Fruit fly (Drosophila melanogaster) Kc167 (cell line): ENCODE measurements around the gene PGS1.

Source experiments
- Myc ChIP-seq: fragments of >200 bp; optimal IDR thresholded peaks from 2 replicates; lab custom pipeline; 2017; ENCODE audit warnings: missing external identifiers
- Sin3A ChIP-seq: fragments of >200 bp; optimal IDR thresholded peaks from 2 replicates; lab custom pipeline; 2018; ENCODE audit warnings: missing external identifiers
- h ChIP-seq: fragments of >200 bp; optimal IDR thresholded peaks from 3 replicates; lab custom pipeline; 2018; ENCODE audit warnings: missing external identifiers
- insv ChIP-seq: fragments of >200 bp; optimal IDR thresholded peaks from 3 replicates; lab custom pipeline; 2018; ENCODE audit warnings: missing external identifiers
- psq ChIP-seq: fragments of >200 bp; optimal IDR thresholded peaks from 2 replicates; lab custom pipeline; 2017; ENCODE audit warnings: missing external identifiers
- ttk ChIP-seq: sonication (Bioruptor generic); optimal IDR thresholded peaks from 2 replicates; lab custom pipeline; 2017; ENCODE audit warnings: missing external identifiers

Gene PGS1

DNA sequence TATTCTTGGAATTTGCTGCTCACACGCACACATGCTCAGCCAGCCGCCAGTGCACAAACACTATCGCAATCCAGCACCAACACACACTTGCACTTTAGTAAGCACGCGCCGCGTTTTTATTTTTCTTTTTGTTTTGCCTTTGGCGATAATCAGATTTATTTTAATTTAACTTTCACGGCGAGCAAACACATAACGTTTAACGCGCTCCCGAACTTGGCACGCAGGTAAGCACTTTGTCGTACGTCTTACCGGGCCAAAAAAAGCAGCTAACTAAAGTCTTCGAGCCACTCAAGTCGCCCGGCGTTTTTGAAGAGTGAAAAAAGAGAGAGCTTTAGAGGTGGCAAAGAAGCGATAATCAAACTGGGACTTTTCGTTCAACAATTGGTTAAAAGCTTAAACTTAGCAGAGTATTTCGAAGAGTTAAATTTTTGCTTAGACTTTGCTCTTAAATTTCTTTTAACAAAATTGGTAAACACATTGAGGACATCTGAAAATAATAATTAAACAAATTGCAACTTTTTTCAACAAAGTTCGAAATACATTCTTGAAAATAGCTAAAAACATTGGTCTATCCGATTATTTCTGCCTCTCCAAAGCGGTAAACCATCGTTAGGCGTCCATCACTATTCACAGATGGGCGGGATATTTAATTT lies 2.4 kb downstream of the PGS1 start, which contains the start of gene Mekk1:
Gene Mekk1, minus strand, starts transcription at position 325 of the 653 bp plus-strand sequence.
- no peak for TF ChIP-seq psq (lab: Kevin White, UChicago)
- no peak for TF ChIP-seq insv (lab: Kevin White, UChicago)
- TF ChIP-seq Myc (lab: Kevin White, UChicago) = no peak
- no peak for TF ChIP-seq ttk (lab: Kevin White, UChicago)
- TF ChIP-seq Sin3A (lab: Kevin White, UChicago) = no peak
- no peak for TF ChIP-seq h (lab: Kevin White, UChicago)

DNA sequence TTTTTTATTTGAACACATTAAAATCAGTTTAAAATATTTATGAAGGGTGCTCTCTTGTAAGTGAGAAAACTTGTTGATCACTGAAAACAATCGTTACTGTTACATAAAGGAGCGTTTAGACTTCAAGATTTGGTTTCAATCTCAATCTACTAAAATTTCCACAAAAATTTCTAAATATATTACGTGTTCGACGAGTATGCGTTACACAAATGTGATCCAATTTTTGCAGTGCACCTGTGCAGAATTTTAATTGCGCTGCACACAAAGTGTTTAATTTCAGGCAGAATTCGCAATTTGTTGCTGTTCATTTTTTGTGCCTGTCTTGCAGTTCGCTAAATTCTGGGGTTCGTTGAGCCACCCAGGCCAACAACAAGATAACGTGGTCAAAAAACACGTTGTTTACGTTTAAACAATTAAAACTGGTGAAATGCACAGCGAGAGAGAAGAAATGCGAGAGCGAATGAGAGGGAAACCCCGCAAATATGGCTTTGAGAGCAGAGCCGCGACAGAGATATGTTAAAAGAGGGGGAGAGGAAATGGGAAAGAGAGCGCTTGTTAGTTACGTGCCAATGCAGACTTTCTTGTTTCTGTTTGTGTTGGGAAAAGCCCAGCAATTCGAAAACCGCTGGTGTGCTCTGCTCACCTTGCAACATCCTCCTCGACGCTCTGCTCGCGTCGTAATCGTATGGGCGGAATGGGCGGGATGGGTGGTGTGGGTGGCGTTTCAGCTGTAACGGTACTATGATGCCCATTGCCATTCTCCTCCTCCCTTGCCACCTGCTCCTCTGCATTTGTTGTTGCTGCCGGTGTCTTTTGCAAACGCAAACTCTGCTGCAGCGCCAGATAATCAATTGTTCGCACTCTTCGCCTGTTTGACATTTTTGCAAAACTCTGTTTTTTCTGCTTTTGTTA lies 3.2 kb downstream of the PGS1 start:
- TF ChIP-seq h (lab: Kevin White, UChicago) = no peak
- no peak for TF ChIP-seq Myc (lab: Kevin White, UChicago)
- TF ChIP-seq Sin3A (lab: Kevin White, UChicago) = no peak
- TF ChIP-seq insv (lab: Kevin White, UChicago) = no peak
- no peak for TF ChIP-seq ttk (lab: Kevin White, UChicago)
- no peak for TF ChIP-seq psq (lab: Kevin White, UChicago)

DNA sequence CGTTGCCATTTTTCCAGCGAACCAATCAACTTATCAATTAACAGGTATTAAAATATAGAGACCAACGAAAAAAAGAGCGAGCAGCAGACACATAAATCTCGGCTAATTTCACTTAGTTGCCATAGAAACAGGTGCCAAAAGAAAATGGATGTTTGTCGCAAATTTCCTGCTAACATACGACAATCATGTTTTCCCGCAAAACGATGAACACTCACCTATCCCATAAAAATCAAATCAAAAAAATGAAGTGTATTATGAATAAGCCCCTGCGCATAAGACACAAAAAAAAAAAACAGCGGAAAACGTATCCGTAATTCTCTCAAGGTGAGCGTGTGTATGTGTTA lies 4.0 kb downstream of the PGS1 start:
- TF ChIP-seq Myc (lab: Kevin White, UChicago) = no peak
- no peak for TF ChIP-seq insv (lab: Kevin White, UChicago)
- no peak for TF ChIP-seq psq (lab: Kevin White, UChicago)

DNA sequence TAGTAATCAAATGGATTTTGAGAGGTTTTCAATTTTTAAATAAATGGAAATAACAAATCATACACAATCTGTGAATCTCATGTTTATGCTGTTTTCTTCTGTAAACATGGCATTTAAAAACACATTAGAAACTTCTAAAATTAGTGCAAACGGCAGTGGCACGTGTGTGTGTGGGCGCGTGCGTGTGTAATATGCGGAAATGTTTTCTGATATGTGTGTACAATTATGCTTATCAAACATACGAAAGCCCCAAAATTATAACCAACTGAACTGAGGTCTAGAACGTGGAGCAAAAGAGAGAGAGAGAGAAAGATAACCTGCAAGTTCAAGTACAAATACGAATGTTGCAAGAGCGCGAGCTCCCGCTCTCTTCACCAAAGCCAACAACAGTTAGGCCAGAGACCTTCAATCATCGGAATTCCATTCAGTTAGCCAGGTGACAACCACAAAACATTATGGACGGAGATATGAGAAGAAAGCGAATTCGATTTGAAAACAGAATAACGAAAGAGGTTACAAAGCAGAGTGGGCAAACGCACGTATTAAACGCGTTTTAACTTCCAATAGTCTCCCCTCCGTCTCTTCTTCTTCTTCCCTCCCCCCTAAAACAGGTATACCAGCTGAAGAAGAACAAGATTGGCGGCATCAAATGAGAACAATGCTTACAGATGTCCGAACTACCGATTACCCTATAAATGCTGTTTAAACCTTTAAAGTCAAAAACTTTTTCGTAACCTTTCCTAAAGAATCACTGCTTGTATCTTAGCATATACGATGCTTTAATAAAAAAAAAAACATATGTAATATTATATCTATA lies 4.6 kb downstream of the PGS1 start:
- TF ChIP-seq ttk (lab: Kevin White, UChicago) = no peak
- TF ChIP-seq h (lab: Kevin White, UChicago) = no peak
- no peak for TF ChIP-seq psq (lab: Kevin White, UChicago)
- no peak for TF ChIP-seq Myc (lab: Kevin White, UChicago)
- no peak for TF ChIP-seq insv (lab: Kevin White, UChicago)
- no peak for TF ChIP-seq Sin3A (lab: Kevin White, UChicago)

DNA sequence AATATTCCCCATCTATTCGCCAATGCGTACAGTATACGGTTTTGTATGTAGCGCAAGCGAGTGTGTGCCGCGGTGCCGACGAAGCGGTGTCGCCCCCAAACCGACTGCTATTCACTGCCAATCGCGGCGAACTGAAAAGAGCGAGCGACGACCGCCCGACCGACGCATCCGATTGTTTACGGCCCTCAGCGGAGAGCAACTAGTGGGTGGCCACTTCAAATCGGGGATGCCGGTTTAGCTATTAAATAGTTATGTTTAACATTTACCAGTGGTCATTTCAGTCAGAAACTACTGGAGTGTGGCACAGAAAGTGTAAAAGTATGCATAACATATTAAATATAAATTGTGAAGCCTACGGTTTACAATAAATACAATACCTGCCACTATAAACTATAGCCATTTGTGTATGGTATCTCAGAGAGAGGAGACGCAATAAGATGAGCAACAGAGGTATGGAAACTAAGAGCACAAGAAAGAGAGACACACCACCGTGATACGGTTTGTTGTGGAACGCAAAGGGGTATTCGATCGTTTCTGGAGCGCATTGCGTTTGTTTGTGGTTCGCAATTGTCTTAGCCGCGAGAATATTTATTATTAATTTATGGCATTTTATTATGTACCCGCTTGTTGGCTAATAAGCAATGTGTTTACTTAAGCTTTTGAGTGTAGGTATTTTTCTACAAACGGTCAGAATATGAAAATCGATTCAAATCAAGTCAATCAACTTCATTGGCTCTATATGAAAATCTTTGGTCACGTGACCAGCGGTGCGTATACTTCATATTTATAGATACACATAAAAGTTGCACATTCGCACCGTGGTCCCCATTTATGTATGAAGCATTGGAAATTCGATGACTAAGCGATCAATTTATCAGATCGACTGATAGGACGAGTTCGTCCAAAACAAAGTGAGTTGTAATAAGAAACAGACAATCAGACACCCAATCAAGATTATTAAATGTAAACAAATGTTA lies 5.6 kb downstream of the PGS1 start:
- TF ChIP-seq Myc (lab: Kevin White, UChicago) (no peak), insv (lab: Kevin White, UChicago) (no peak), ttk (lab: Kevin White, UChicago) (no peak), h (lab: Kevin White, UChicago) (no peak)

DNA sequence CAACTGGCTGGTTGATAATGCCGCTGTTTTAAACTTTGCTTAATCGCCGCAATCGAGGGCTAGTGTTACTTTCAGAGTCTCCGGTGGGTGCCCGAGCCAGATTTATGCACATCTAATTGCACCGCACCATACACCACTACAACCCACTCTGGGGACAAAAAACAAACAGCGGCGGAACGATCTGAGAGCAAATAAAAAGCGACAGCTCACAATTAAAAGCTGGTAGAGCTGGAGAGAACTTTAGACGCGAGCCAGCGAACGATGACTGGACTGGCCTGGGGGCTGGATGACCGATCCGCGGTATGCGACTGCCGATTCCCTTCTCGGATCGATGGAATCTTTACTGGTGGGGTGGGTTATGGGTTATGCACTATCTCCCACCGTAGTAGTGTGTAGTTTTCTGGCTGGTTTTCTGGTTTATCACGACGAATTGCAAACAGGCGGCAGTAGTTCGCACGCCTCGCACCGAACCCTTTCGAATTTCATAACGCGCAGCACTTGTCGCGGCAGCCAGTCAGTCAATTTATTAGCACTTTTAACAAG lies 6.3 kb downstream of the PGS1 start:
- no peak for TF ChIP-seq insv (lab: Kevin White, UChicago)
- TF ChIP-seq Myc (lab: Kevin White, UChicago) = no peak
- TF ChIP-seq h (lab: Kevin White, UChicago) = no peak
- TF ChIP-seq Sin3A (lab: Kevin White, UChicago) = no peak
- TF ChIP-seq ttk (lab: Kevin White, UChicago) = no peak
- TF ChIP-seq psq (lab: Kevin White, UChicago) = no peak

DNA sequence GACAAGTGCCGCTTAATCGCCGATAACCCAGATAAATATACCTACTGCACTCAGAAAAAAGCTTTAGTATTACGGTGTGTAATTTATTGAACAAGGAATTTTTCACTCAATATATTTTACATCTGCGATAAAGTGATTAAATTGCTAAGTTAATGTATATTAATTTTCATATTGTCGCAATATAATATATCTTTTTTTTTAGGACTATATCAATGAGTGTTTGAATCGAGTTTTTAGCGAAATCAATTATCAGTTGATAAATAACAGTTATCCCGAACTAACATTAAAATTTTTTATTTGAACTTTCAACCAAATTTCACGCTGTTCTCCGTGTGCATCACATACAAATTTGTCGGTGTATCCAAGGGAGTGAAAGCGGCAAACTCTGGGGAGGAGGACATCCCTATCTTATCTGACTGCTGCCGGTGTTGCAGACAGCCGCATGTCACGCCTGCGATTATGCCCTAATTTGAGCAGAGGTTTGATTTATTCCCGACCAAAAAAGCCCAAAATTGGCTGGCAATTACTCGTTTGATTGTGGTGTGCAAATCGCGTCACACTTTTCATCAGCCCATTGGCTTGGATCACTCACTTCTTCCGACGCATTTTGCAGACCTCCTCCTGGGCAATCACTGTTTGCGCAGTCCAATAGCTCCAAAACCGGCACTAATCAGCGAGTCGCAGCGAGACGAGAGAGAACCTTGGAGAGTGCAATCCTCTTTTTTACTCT lies 7.0 kb downstream of the PGS1 start:
- TF ChIP-seq h (lab: Kevin White, UChicago) = no peak
- TF ChIP-seq Sin3A (lab: Kevin White, UChicago) = no peak
- TF ChIP-seq insv (lab: Kevin White, UChicago) = no peak
- no peak for TF ChIP-seq psq (lab: Kevin White, UChicago)
- no peak for TF ChIP-seq ttk (lab: Kevin White, UChicago)
- no peak for TF ChIP-seq Myc (lab: Kevin White, UChicago)

DNA sequence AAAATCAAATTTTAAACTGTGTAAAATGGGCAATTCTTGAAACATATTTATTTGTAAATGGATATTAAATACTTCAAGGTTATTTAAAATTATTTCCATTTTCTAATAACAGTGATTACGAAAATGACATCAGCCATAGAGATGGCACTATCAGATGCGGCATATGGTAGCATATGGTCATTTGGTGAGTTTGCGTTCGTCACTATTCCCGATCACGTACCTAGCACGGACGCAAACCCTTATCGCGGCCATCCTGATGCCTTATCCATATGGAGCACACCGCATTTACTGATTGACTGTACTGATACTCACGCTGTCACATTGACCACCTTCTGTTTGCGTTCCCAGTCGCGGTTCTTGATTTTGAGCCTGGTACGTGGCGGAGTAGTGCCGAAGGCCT lies 7.8 kb downstream of the PGS1 start:
- no peak for TF ChIP-seq Sin3A (lab: Kevin White, UChicago)
- no peak for TF ChIP-seq psq (lab: Kevin White, UChicago)
- TF ChIP-seq ttk (lab: Kevin White, UChicago) = no peak
- TF ChIP-seq Myc (lab: Kevin White, UChicago) = no peak
- no peak for TF ChIP-seq h (lab: Kevin White, UChicago)
- no peak for TF ChIP-seq insv (lab: Kevin White, UChicago)

DNA sequence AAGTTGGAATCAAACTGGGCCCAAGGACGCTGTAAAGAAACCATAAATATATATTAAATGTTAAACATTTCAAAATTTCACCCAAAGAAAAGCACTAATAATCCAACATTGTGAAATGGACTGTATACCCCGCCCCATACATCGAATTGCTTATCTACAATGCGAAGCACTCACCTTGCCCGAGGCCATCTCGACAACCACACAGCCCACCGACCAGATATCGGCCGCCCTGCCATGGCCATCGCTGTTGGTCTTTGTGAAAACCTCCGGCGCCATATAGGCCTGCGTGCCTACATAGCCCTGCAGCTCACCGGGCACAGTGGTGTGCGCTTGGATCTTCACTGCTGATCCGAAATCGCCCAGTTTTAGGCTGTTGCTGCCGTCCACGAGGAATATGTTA lies 12.3 kb downstream of the PGS1 start:
- TF ChIP-seq insv (lab: Kevin White, UChicago) (no peak), ttk (lab: Kevin White, UChicago) (no peak), Myc (lab: Kevin White, UChicago) (no peak), Sin3A (lab: Kevin White, UChicago) (no peak), psq (lab: Kevin White, UChicago) (no peak), h (lab: Kevin White, UChicago) (no peak)
